Worm (Caenorhabditis elegans) whole organism, L1 larva: Measurements from ENCODE around the gene R74.2.

Experiments
- C04F5.9 ChIP-seq: sonication (generic microtip); optimal IDR thresholded peaks from 2 replicates; lab custom pipeline; 2016; ENCODE audit warnings: missing genetic modification characterization, missing compliant biosample characterization
- C16A3.4 ChIP-seq: fragments of 150-350 bp; optimal IDR thresholded peaks from 2 replicates; lab custom pipeline; 2014; ENCODE audit warnings: missing biosample characterization, missing genetic modification characterization
- C34B4.2 ChIP-seq: sonication (generic microtip); optimal IDR thresholded peaks from 2 replicates; lab custom pipeline; 2017; ENCODE audit warnings: mild to moderate bottlenecking, missing genetic modification characterization, missing compliant biosample characterization
- F16B12.6 ChIP-seq: fragments of 150-350 bp; optimal IDR thresholded peaks from 2 replicates; lab custom pipeline; 2014; ENCODE audit warnings: missing biosample characterization, missing genetic modification characterization
- Y116A8C.19 ChIP-seq: sonication (generic microtip); optimal IDR thresholded peaks from 2 replicates; lab custom pipeline; 2016; ENCODE audit warnings: missing compliant biosample characterization, missing genetic modification characterization, borderline replicate concordance
- aha-1 ChIP-seq: fragments of 150-350 bp; optimal IDR thresholded peaks from 2 replicates; lab custom pipeline; 2014; ENCODE audit warnings: missing biosample characterization, missing genetic modification characterization
- aly-2 ChIP-seq: fragments of 150-350 bp; optimal IDR thresholded peaks from 2 replicates; lab custom pipeline; 2014; ENCODE audit warnings: missing biosample characterization, missing genetic modification characterization
- ama-1 ChIP-seq: fragments of 150-350 bp; optimal IDR thresholded peaks from 2 replicates; lab custom pipeline; 2014
- ceh-63 ChIP-seq: fragments of 200-800 bp; sonication (Bioruptor generic); optimal IDR thresholded peaks from 2 replicates; lab custom pipeline; 2018; ENCODE audit warnings: mild to moderate bottlenecking, missing genetic modification characterization, missing compliant biosample characterization
- ceh-88 ChIP-seq: fragments of 200-800 bp; sonication (Bioruptor generic); IDR thresholded peaks from 2 replicates; pipeline ENCODE4 v1.3.6; 2022; ENCODE audit warnings: missing genetic modification characterization, missing compliant biosample characterization
- ces-1 ChIP-seq: fragments of 150-350 bp; optimal IDR thresholded peaks from 2 replicates; lab custom pipeline; 2014; ENCODE audit warnings: missing biosample characterization, missing genetic modification reagents, missing genetic modification characterization
- dpl-1 ChIP-seq, 3 experiments: fragments of 150-350 bp in 2 of 3; sonication (generic microtip) in 1 of 3; optimal IDR thresholded peaks; 2 replicates each; lab custom pipeline; 2014 to 2017; ENCODE audit warnings: missing biosample characterization in 3 of 3, missing genetic modification characterization in 3 of 3, missing genetic modification reagents in 3 of 3
- dsc-1 ChIP-seq: sonication (generic microtip); optimal IDR thresholded peaks from 2 replicates; lab custom pipeline; 2016; ENCODE audit warnings: mild to moderate bottlenecking, missing genetic modification characterization, missing compliant biosample characterization
- efl-1 ChIP-seq, 4 experiments: fragments of 150-350 bp; optimal IDR thresholded peaks in 3 of 4; peaks in 1 of 4; 1 replicate in 1 of 4; 2 replicates in 3 of 4; lab custom pipeline; 2014; ENCODE audit warnings: missing biosample characterization in 2 of 4, missing genetic modification characterization in 2 of 4, missing genetic modification reagents in 2 of 4
- efl-3 ChIP-seq: fragments of 200-800 bp; sonication (Bioruptor generic); optimal IDR thresholded peaks from 2 replicates; lab custom pipeline; 2018; ENCODE audit warnings: mild to moderate bottlenecking, missing genetic modification characterization, missing compliant biosample characterization
- egl-13 ChIP-seq: sonication (generic microtip); optimal IDR thresholded peaks from 2 replicates; lab custom pipeline; 2016; ENCODE audit warnings: missing genotype, missing genetic modification reagents, missing genetic modification characterization, missing compliant biosample characterization
- fkh-10 ChIP-seq: sonication (generic microtip); optimal IDR thresholded peaks from 2 replicates; lab custom pipeline; 2017; ENCODE audit warnings: missing biosample characterization, missing genetic modification reagents, missing genetic modification characterization
- fkh-4 ChIP-seq: sonication (generic microtip); optimal IDR thresholded peaks from 2 replicates; lab custom pipeline; 2016; ENCODE audit warnings: missing compliant biosample characterization, missing genetic modification characterization, borderline replicate concordance
- fos-1 ChIP-seq: fragments of 150-350 bp; optimal IDR thresholded peaks from 2 replicates; lab custom pipeline; 2014; ENCODE audit warnings: missing biosample characterization, missing genetic modification characterization
- grh-1 ChIP-seq: fragments of 200-800 bp; sonication (Bioruptor generic); IDR thresholded peaks from 2 replicates; pipeline ENCODE4 v1.3.6; 2022; ENCODE audit warnings: missing genetic modification reagents, missing genetic modification characterization, missing compliant biosample characterization
- hlh-17 ChIP-seq: fragments of 200-800 bp; sonication (Bioruptor generic); optimal IDR thresholded peaks from 2 replicates; lab custom pipeline; 2018; ENCODE audit warnings: missing genetic modification characterization, mild to moderate bottlenecking, missing compliant biosample characterization, moderate library complexity, borderline replicate concordance
- hlh-4 ChIP-seq: sonication (generic microtip); optimal IDR thresholded peaks from 2 replicates; lab custom pipeline; 2016; ENCODE audit warnings: mild to moderate bottlenecking, missing genetic modification characterization, missing compliant biosample characterization
- irx-1 ChIP-seq: sonication (generic microtip); optimal IDR thresholded peaks from 2 replicates; lab custom pipeline; 2016; ENCODE audit warnings: missing genetic modification characterization, missing compliant biosample characterization
- lin-13 ChIP-seq: fragments of 150-350 bp; optimal IDR thresholded peaks from 2 replicates; lab custom pipeline; 2014; ENCODE audit warnings: missing biosample characterization, missing genetic modification reagents, missing genetic modification characterization
- lin-14 ChIP-seq: fragments of 200-800 bp; sonication (Bioruptor generic); optimal IDR thresholded peaks from 2 replicates; lab custom pipeline; 2018; ENCODE audit warnings: mild to moderate bottlenecking, missing genetic modification characterization, moderate library complexity, missing compliant biosample characterization
- lin-15B ChIP-seq: fragments of 150-350 bp; sonication (generic microtip); optimal IDR thresholded peaks from 3 replicates; lab custom pipeline; 2014; ENCODE audit warnings: missing biosample characterization, missing genetic modification characterization
- lin-39 ChIP-seq: fragments of 150-350 bp; optimal IDR thresholded peaks from 2 replicates; lab custom pipeline; 2014; ENCODE audit warnings: missing biosample characterization, missing genetic modification reagents, missing genetic modification characterization
- lir-3 ChIP-seq: sonication (generic microtip); optimal IDR thresholded peaks from 2 replicates; lab custom pipeline; 2016; ENCODE audit warnings: mild to moderate bottlenecking, missing genetic modification characterization, moderate library complexity, missing compliant biosample characterization; ENCODE audit not compliant: poor library complexity
- lsy-2 ChIP-seq, 2 experiments: fragments of 150-350 bp; optimal IDR thresholded peaks; 2 replicates each; lab custom pipeline; 2014; ENCODE audit warnings: missing biosample characterization in 2 of 2, missing genetic modification characterization in 2 of 2
- mdl-1 ChIP-seq, 2 experiments: fragments of 150-350 bp; optimal IDR thresholded peaks; 2 replicates each; lab custom pipeline; 2014 to 2017; ENCODE audit warnings: missing biosample characterization in 2 of 2, missing genetic modification characterization in 2 of 2, inconsistent platforms in 1 of 2
- mep-1 ChIP-seq: fragments of 150-350 bp; optimal IDR thresholded peaks from 2 replicates; lab custom pipeline; 2014; ENCODE audit warnings: missing biosample characterization, missing genetic modification characterization
- nhr-11 ChIP-seq: fragments of 150-350 bp; optimal IDR thresholded peaks from 2 replicates; lab custom pipeline; 2014; ENCODE audit warnings: missing biosample characterization, missing genetic modification characterization
- nhr-12 ChIP-seq: sonication (generic microtip); optimal IDR thresholded peaks from 2 replicates; lab custom pipeline; 2017; ENCODE audit warnings: missing biosample characterization, missing genetic modification characterization
- nhr-20 ChIP-seq: sonication (generic microtip); optimal IDR thresholded peaks from 2 replicates; lab custom pipeline; 2016; ENCODE audit warnings: mild to moderate bottlenecking, missing genetic modification characterization, missing compliant biosample characterization
- nhr-28 ChIP-seq: fragments of 150-350 bp; optimal IDR thresholded peaks from 2 replicates; lab custom pipeline; 2014; ENCODE audit warnings: missing biosample characterization, missing genetic modification characterization
- nhr-71 ChIP-seq: sonication (generic microtip); optimal IDR thresholded peaks from 2 replicates; lab custom pipeline; 2016; ENCODE audit warnings: mild to moderate bottlenecking, missing genetic modification characterization, moderate library complexity, missing compliant biosample characterization
- nhr-76 ChIP-seq: sonication (generic microtip); optimal IDR thresholded peaks from 2 replicates; lab custom pipeline; 2017; ENCODE audit warnings: missing biosample characterization, missing genetic modification characterization
- nhr-77 ChIP-seq: fragments of 150-350 bp; optimal IDR thresholded peaks from 2 replicates; lab custom pipeline; 2014; ENCODE audit warnings: missing biosample characterization, missing genetic modification characterization
- pag-3 ChIP-seq: sonication (generic microtip); optimal IDR thresholded peaks from 2 replicates; lab custom pipeline; 2017; ENCODE audit warnings: missing genetic modification characterization, mild to moderate bottlenecking, missing compliant biosample characterization, antibody characterized with exemption, borderline replicate concordance; ENCODE audit not compliant: insufficient read depth
- pax-3 ChIP-seq: fragments of 200-800 bp; sonication (Bioruptor generic); optimal IDR thresholded peaks from 2 replicates; lab custom pipeline; 2018; ENCODE audit warnings: mild to moderate bottlenecking, missing genetic modification characterization, moderate library complexity, missing compliant biosample characterization
- pqm-1 ChIP-seq: sonication (generic microtip); optimal IDR thresholded peaks from 3 replicates; lab custom pipeline; 2017; ENCODE audit warnings: missing biosample characterization, missing genetic modification characterization
- skn-1 ChIP-seq: fragments of 150-350 bp; optimal IDR thresholded peaks from 2 replicates; lab custom pipeline; 2014; ENCODE audit warnings: missing biosample characterization, missing genetic modification characterization
- snpc-4 ChIP-seq: fragments of 150-350 bp; optimal IDR thresholded peaks from 2 replicates; lab custom pipeline; 2014; ENCODE audit warnings: missing biosample characterization, missing genetic modification characterization
- sup-37 ChIP-seq: fragments of 200-800 bp; sonication (Bioruptor generic); optimal IDR thresholded peaks from 2 replicates; lab custom pipeline; 2018; ENCODE audit warnings: mild to moderate bottlenecking, missing genetic modification characterization, missing compliant biosample characterization
- swsn-7 ChIP-seq: sonication (generic microtip); optimal IDR thresholded peaks from 2 replicates; lab custom pipeline; 2016; ENCODE audit warnings: missing genetic modification characterization, missing compliant biosample characterization
- tbx-2 ChIP-seq: sonication (generic microtip); optimal IDR thresholded peaks from 2 replicates; lab custom pipeline; 2016; ENCODE audit warnings: missing genetic modification characterization, missing compliant biosample characterization
- tlp-1 ChIP-seq: fragments of 150-350 bp; optimal IDR thresholded peaks from 2 replicates; lab custom pipeline; 2014; ENCODE audit warnings: missing biosample characterization, missing genetic modification characterization
- unc-62 ChIP-seq: fragments of 150-350 bp; optimal IDR thresholded peaks from 2 replicates; lab custom pipeline; 2014; ENCODE audit warnings: missing biosample characterization, missing genetic modification reagents, missing genetic modification characterization
- unc-86 ChIP-seq: sonication (generic microtip); optimal IDR thresholded peaks from 2 replicates; lab custom pipeline; 2016; ENCODE audit warnings: missing genetic modification characterization, missing compliant biosample characterization
- unc-98 ChIP-seq: fragments of 200-800 bp; sonication (Bioruptor generic); IDR thresholded peaks from 2 replicates; pipeline ENCODE4 v1.3.6; 2022; ENCODE audit warnings: missing genetic modification characterization, missing compliant biosample characterization
- vab-15 ChIP-seq: sonication (generic microtip); optimal IDR thresholded peaks from 2 replicates; lab custom pipeline; 2017; ENCODE audit warnings: missing genotype, mild to moderate bottlenecking, missing genetic modification characterization, missing compliant biosample characterization
- xbp-1 ChIP-seq: sonication (generic microtip); optimal IDR thresholded peaks from 2 replicates; lab custom pipeline; 2016; ENCODE audit warnings: missing genetic modification characterization, missing compliant biosample characterization
- ztf-4 ChIP-seq: fragments of 150-350 bp; optimal IDR thresholded peaks from 2 replicates; lab custom pipeline; 2014; ENCODE audit warnings: missing biosample characterization, missing genetic modification characterization

Gene R74.2

DNA sequence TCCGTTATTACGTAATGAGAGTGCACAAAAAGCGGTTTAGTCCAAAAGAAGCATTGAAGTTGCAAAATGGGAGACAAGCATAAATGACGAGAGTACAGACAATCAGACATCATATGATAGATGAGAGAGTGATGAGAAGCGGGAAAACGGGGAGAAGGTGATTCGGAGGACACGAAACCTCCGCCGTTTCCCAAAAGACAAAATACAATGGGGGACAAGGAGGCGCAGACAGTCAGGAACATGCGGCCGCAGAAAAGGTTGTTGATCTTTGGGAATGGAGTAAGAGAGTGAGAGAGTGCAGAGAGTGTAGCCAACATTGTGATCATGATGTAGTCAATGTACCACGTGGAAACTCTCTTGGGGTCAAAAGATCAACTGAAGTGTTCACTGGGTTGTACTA, 49.7 kb downstream of the R74.2 start:
- TF ChIP-seq hlh-4 (tag; lab: Kevin White, UChicago) (no peak), Y116A8C.19 (tag; lab: Kevin White, UChicago) (no peak), C16A3.4 (tag; lab: Kevin White, UChicago) (peak; percentile 91), nhr-20 (tag; lab: Kevin White, UChicago) (peak; percentile 100), pqm-1 (tag; lab: Kevin White, UChicago) (no peak), lin-14 (GFP tag; lab: Kevin White, UChicago) (peak; percentile 99), pax-3 (tag; lab: Kevin White, UChicago) (peak; percentile 80), nhr-28 (peak; percentile 80), nhr-77 (tag; lab: Kevin White, UChicago) (peak; percentile 95), grh-1 (GFP tag; lab: Robert Waterston, UW) (peak; percentile 81), C04F5.9 (peak; percentile 62), mdl-1 (tag; optimal IDR thresholded peaks at IDR 0.05; lab: Kevin White, UChicago) (peak; percentile 66 to 97), ces-1 (GFP tag; lab: Kevin White, UChicago) (no peak), lin-39 (tag; lab: Kevin White, UChicago) (peak; percentile 19), nhr-76 (no peak), tlp-1 (tag; lab: Kevin White, UChicago) (no peak), F16B12.6 (tag; lab: Kevin White, UChicago) (peak; percentile 3), egl-13 (tag; lab: Kevin White, UChicago) (peak; percentile 83), hlh-17 (GFP tag; lab: Kevin White, UChicago) (no peak), fos-1 (tag; lab: Kevin White, UChicago) (peak; percentile 85), fkh-4 (tag; lab: Kevin White, UChicago) (no peak), lir-3 (peak; percentile 84), unc-62 (GFP tag; lab: Kevin White, UChicago) (no peak), ama-1 (peak; percentile 16), lsy-2 (tag; optimal IDR thresholded peaks at IDR 0.05; lab: Kevin White, UChicago) (peak; percentile 88 to 90), ztf-4 (tag; lab: Kevin White, UChicago) (peak; percentile 94), ceh-88 (GFP tag; lab: Robert Waterston, UW) (peak; percentile 65; the same call in 1 of the 2 replicates), nhr-71 (tag; lab: Kevin White, UChicago) (peak; percentile 98), lin-15B (tag; lab: Kevin White, UChicago) (peak; percentile 25), dpl-1 (GFP tag; optimal IDR thresholded peaks at IDR 0.05; lab: Kevin White, UChicago) (peak; percentile 64 to 75 (median 68)), unc-98 (GFP tag; lab: Robert Waterston, UW) (peak; percentile 15; the same call in 1 of the 2 replicates), efl-1 (optimal IDR thresholded peaks at IDR 0.05; lab: Kevin White, UChicago) (peak; percentile 80 to 84), efl-1 (GFP tag; optimal IDR thresholded peaks at IDR 0.05 in 1 of 2; lab: Kevin White, UChicago) (peak; percentile 65 to 95), mep-1 (tag; lab: Kevin White, UChicago) (peak; percentile 92), dsc-1 (peak; percentile 85), lin-13 (peak; percentile 91), sup-37 (GFP tag; lab: Kevin White, UChicago) (peak; percentile 80), ceh-63 (GFP tag; lab: Kevin White, UChicago) (no peak), xbp-1 (peak; percentile 92), vab-15 (tag; lab: Kevin White, UChicago) (no peak), efl-3 (GFP tag; lab: Kevin White, UChicago) (no peak), nhr-11 (tag; lab: Kevin White, UChicago) (peak; percentile 98), aha-1 (tag; lab: Kevin White, UChicago) (peak; percentile 51), aly-2 (no peak), skn-1 (tag; lab: Kevin White, UChicago) (peak; percentile 80), fkh-10 (GFP tag; lab: Kevin White, UChicago) (peak; percentile 95), swsn-7 (tag; lab: Kevin White, UChicago) (peak; percentile 93), C34B4.2 (no peak), tbx-2 (peak; percentile 93), pag-3 (tag; lab: Kevin White, UChicago) (no peak), unc-86 (peak; percentile 88), nhr-12 (peak; percentile 65), irx-1 (peak; percentile 89), snpc-4 (peak; percentile 39)
